Fruit fly (Drosophila melanogaster) whole organism, larva: Measurements from ENCODE around the gene Asciz.

Source experiments
- noc ChIP-seq: fragments of 200-800 bp; sonication (Bioruptor generic); optimal IDR thresholded peaks from 3 replicates; lab custom pipeline; 2019; ENCODE audit warnings: missing biosample characterization, mild to moderate bottlenecking, missing genetic modification characterization, moderate library complexity

The Asciz gene

DNA sequence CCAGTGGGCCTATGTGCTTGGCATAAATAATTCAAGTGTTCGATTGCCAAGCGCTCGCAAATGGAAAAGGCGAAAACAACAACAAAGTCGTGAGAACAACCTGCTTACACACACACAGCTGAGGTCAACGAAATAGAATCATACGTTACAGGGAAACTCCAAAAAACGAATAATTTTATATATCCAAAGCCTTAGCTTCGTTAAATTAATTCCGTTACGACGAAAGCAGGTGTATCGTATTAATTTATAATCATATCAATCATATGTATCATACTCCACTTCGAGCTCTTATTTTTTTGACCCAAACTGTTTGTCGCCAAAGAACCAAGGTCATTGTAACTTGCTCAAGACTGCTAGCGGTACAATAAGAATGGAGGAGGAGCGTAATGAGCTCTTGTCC, 13.4 kb upstream of the Asciz start:
- peak; percentile 84 for TF ChIP-seq noc

dm6 chr3L:3178530-3179096, 12.6 kb upstream of the Asciz start, which contains the start of the genes MnM and Girdin:
TSS of gene MnM (minus strand) at chr3L:3178580.
TSS of gene Girdin (plus strand) at chr3L:3178930.
- TF ChIP-seq noc: no peak

dm6 chr3L:3177872-3178271, 11.8 kb upstream of the Asciz start:
- TF ChIP-seq noc: no peak

dm6 chr3L:3172445-3172844, 6.4 kb upstream of the Asciz start, which contains the start of gene CG14963:
TSS of gene CG14963 (minus strand) at chr3L:3172545.
- no peak for TF ChIP-seq noc

DNA sequence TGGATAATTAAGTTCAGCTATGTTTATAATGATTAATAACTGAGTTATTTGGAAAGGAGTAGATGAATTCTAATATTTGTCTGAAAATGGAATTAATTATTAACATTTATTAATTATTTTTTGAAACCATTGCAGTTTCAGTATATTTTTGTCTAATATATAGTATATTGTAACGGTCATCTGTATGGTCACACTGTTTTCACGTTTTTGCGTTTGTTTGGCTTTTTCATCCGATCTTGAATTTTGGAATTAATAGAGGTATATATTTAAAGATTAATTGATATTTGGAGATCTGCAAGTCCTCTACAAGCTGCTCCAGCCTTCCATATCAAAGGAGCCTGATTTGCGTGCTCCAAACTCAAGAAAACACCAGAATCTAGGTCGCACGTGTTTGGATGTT, 3.1 kb upstream of the Asciz start, which contains the start of the genes CG32278 and CG32281:
Gene CG32278 (plus strand): TSS at position 180 of the 400 bp plus-strand sequence.
Gene CG32281 (plus strand): TSS at position 269 of the 400 bp plus-strand sequence.
- no peak for TF ChIP-seq noc

DNA sequence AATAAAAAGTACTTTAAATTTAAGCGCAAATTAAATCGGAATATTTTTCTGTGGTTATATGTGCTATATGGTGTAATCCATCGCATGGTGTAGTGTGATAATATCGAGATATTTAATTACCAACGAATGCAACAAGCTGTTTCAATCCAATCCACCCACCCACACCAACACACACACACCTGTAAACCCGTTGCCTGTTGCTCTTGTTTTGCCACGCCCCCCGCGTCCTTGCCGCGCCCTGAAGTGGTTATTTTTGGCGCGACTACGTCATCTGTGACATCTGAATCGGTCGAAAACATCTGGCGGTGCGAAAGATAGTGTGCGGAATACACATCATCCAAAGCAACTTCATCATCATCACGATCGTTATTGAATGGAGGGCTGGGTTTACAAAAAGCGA, 651 bp downstream of the Asciz start:
- no peak for TF ChIP-seq noc

dm6 chr3L:3164951-3165350, 1.1 kb downstream of the Asciz start, which contains the start of gene CG32280:
TSS of gene CG32280 (plus strand) at chr3L:3165181.
- peak; percentile 36 for TF ChIP-seq noc

dm6 chr3L:3162584-3162983, 3.5 kb downstream of the Asciz start:
- TF ChIP-seq noc: no peak

DNA sequence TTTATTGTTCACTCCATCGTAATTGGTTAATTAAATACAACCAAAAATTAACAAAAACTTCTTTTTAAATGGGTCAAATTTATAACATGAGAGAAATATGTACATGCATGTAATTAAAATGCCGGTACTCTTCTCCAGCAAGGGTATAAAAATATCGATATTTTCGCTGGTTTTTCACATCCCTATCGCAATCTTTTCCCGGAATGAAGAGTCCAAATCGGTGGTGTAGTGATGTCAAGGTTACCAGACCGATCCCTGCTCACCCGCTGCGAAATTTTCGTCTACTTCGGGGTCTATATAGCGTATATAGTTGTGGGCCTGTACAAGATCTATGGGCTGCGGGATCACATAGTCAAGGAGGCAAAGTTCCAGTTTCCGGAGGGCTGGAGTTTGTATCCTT, 4.1 kb downstream of the Asciz start, which contains the start of gene rasp:
Gene rasp (plus strand): TSS at position 213 of the 400 bp plus-strand sequence.
- no peak for TF ChIP-seq noc

DNA sequence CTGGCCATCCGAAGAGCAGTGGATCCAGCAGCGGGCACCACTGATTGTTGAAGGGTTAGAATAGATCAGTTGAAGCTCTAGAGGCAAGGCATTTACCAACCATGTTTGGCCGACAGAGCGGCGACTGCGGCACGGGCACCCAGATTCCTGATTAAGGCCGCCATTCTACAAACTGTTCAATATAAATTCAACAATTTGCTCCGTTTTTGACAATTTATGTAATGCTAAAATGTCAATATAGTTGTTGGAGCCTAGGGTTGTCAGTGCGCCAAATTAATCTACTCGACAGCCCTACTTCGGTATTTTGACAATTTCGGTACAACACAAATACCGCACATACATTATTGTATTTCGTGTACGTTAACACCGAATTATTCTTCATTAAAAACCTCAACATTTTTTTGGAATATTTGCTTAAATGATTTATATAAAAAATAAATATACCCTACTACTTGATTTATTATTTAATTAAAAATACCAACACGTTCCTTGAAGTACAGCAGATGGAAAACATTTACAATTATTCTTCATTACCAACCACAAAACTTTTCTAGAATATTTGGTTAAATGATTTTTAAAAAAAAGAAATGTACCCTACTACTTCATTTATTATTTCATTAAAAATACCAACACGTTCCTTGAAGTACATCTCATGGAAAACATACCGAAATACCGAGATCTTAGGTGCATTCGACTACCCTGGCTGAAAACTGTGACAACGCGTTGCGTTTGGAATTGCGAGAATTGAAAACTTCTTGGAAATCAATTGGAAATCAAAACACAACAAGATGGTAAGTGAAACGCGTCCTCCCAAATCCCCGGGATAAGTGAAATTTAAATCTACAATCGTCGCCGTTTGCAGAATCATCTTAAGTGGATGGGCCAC, 6.5 kb downstream of the Asciz start, which contains the start of the genes ND-30 and CG15812:
Gene ND-30 (minus strand): TSS at position 270 of the 886 bp plus-strand sequence.
Gene CG15812 (plus strand): TSS at position 683 of the 886 bp plus-strand sequence.
- no peak for TF ChIP-seq noc

DNA sequence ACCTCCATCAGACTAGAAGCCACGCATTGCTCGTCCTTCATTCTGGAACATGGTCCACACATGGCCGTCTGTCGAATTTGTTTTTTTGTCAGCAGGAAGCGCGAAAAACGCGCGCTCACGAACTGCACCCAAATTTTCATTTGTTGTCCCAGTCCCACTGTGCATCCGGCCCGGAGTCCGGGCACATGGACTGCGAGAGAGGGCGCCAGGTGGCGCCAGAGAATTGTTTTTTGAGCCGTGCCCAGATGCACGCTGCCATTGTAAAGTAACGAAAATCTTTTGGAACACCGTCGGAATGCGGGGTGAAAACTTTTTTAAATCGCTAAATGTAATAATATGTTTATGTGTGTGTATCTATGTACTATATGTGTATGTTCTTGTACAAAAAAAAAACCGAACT, 8.4 kb downstream of the Asciz start:
- no peak for TF ChIP-seq noc

- no peak for TF ChIP-seq noc
Observed at dm6 chr3L:3150376-3150775, 15.7 kb downstream of the Asciz start.

- peak; percentile 60 for TF ChIP-seq noc
Observed at dm6 chr3L:3149060-3149872, 16.8 kb downstream of the Asciz start.

DNA sequence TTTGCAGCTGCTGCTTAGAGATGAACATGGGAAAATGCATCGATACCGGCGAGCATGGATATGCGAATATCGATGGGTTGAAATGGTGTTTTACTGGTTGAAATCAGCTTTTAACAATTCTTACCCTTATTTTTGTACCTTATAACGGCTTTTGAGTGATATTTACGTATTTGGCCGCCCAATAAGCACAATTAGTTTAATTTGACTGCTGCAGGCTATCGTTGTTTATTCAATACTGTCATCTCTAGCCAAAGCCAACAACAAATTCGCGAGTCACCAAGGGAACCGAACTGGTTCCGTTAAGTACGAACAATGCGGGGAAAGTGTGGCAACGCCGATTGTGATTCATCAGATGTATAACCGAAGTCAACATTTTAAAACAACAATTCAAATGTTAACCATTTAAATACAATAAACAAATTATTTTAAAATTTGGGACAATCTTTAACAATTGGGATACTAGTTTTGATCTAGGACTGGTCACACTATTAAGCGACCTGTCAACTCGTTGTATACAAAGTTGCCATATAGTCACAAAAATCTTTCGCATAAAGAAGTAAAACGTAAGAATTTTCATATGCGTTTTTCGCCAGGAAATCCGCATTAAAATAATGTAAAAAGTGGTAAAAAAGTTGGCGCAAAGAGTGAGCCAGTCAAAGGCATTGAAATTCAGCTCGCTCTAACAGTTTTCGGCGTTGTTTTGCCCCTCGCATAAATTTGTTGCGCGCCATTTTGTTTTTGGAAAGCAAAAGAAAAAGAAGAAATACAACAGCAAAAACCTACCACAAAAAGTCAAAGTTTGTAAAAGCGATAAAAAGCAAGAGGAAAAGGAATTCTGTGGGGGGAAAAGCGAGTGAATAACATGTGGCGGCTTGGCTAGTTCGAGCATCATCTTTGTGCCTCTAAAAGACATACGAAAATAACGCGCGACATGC, 17.7 kb downstream of the Asciz start, which contains the start of the genes Usp5 and BtbVII:
Gene Usp5 (minus strand): TSS at position 234 of the 935 bp plus-strand sequence.
Gene BtbVII (plus strand): TSS at position 522 of the 935 bp plus-strand sequence.
- peak; percentile 37 for TF ChIP-seq noc

DNA sequence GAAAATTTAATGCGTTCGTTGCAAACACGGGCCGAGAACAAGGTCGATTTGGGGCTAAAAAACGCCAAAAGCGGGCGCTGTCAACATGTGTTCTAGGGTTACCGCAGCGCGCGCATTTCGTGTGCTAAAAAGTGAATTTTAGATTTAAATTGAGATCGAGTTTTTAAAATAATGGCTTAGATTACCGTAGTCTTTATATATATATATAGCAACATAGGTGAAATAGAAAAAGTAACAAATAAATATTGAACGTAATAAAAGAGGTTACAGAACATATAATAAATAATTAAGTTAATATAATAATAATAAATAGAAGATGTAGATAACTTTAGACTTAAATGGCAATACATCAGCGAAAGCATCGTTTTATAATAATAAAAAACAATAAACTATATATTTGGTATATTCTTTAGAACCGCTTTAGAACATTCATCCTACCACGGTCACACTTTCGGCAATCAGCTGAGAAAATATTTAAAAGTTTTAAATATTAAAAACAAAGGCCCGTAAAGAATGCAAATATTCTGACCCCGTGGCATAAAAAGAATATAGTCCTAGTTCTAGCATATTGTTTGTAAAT, 22.6 kb downstream of the Asciz start, which contains the start of the genes CG11537 and Alg2:
Gene CG11537 (minus strand): TSS at position 75 of the 580 bp plus-strand sequence.
Gene Alg2 (plus strand): TSS at position 426 of the 580 bp plus-strand sequence.
- TF ChIP-seq noc: no peak
